Worm (Caenorhabditis elegans): ENCODE measurements around the gene nep-25.

DNA sequence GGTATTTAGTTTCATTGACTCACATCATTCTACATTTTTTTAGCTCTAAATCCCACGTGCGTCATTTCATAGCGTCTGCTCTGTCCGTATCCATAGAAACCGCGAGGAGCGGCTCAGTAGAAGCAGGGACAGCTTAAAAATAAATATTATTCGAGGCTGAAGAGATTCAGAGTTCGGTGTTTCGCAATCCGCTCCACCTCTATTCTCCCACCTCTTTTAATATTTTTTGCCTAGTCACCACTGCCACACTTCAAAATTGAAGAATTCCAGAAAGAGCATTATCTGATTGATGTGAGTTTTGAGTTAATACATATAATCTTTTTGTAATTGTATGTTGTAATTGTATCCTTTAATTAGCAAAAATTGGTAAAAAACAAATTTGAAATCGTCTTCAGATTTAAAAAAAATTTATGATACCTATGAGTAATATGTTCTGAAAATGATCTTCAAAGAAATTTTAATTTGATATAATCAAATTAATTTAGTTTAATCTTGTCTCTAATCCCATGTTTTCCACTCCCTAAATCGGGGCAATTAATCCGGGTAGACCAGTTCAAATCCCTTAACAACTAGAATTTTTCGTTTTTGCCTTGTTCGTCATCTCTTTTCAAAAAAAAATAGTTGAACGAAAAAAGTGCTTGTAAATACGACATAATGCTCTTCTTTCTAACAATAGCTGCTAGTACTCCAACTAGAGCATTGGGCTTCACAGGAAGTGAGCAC lies 47.5 kb downstream of the nep-25 start:
- TF ChIP-seq nhr-28 (tag; optimal IDR thresholded peaks at IDR 0.05) (no peak), snpc-4 (tag; optimal IDR thresholded peaks at IDR 0.05) (no peak), ceh-43 (GFP tag; optimal IDR thresholded peaks at IDR 0.05) (no peak), hlh-1 (tag; optimal IDR thresholded peaks at IDR 0.05) (no peak), unc-39 (tag; optimal IDR thresholded peaks at IDR 0.05) (no peak), ces-1 (GFP tag; optimal IDR thresholded peaks at IDR 0.05) (no peak), ham-2 (GFP tag; optimal IDR thresholded peaks at IDR 0.05) (no peak)
